Fruit fly (Drosophila melanogaster) whole organism, embryonic: ENCODE results near the gene tj.

ENCODE experiments used
- Abd-B ChIP-seq: fragments of 200-800 bp; sonication (Bioruptor generic); optimal IDR thresholded peaks from 2 replicates; lab custom pipeline; 2018; ENCODE audit warnings: missing biosample characterization, mild to moderate bottlenecking, missing genetic modification characterization, moderate library complexity
- Ada2b ChIP-seq: fragments of 200-800 bp; sonication (Bioruptor generic); IDR thresholded peaks from 2 replicates; pipeline ENCODE4 v1.3.6; 2022; ENCODE audit warnings: missing biosample characterization, missing genetic modification characterization
- B-H1 ChIP-seq: fragments of 200-800 bp; sonication (Bioruptor generic); IDR thresholded peaks from 3 replicates; pipeline ENCODE4 v1.3.6; 2022; ENCODE audit warnings: missing biosample characterization, missing genetic modification characterization
- BEAF-32 ChIP-seq: fragments of 200-800 bp; sonication (Bioruptor generic); optimal IDR thresholded peaks from 3 replicates; lab custom pipeline; 2017; ENCODE audit warnings: missing biosample characterization, missing genetic modification characterization, mild to moderate bottlenecking, moderate library complexity, missing genetic modification reagents
- Bdp1 ChIP-seq: fragments of 200-800 bp; sonication (Bioruptor generic); optimal IDR thresholded peaks from 3 replicates; lab custom pipeline; 2016; ENCODE audit warnings: missing biosample characterization, missing genetic modification characterization
- CG10462 ChIP-seq: fragments of 200-800 bp; sonication (Bioruptor generic); optimal IDR thresholded peaks from 2 replicates; lab custom pipeline; 2016; ENCODE audit warnings: missing biosample characterization, missing genetic modification characterization
- CG11085 ChIP-seq: fragments of 200-800 bp; sonication (Bioruptor generic); IDR thresholded peaks from 2 replicates; pipeline ENCODE4 v1.3.6; 2022; ENCODE audit warnings: missing biosample characterization, missing genetic modification characterization
- CG12391 ChIP-seq: fragments of 200-800 bp; sonication (Bioruptor generic); optimal IDR thresholded peaks from 3 replicates; lab custom pipeline; 2018; ENCODE audit warnings: missing biosample characterization, mild to moderate bottlenecking, missing genetic modification characterization, moderate library complexity
- CG12659 ChIP-seq: fragments of 200-800 bp; sonication (Bioruptor generic); optimal IDR thresholded peaks from 3 replicates; lab custom pipeline; 2017; ENCODE audit warnings: mild to moderate bottlenecking, missing biosample characterization, missing genetic modification reagents, missing genetic modification characterization
- CG13287 ChIP-seq: fragments of 200-800 bp; sonication (Bioruptor generic); IDR thresholded peaks from 2 replicates; pipeline ENCODE4 v1.3.6; 2022; ENCODE audit warnings: missing biosample characterization, missing genetic modification characterization; ENCODE audit not compliant: partially characterized antibody
- CG17361 ChIP-seq: fragments of 200-800 bp; sonication (Bioruptor generic); IDR thresholded peaks from 3 replicates; pipeline ENCODE4 v1.3.6; 2022; ENCODE audit warnings: missing biosample characterization, missing genetic modification characterization
- CG17802 ChIP-seq: fragments of 200-800 bp; sonication (Bioruptor generic); optimal IDR thresholded peaks from 2 replicates; lab custom pipeline; 2018; ENCODE audit warnings: missing biosample characterization, mild to moderate bottlenecking, missing genetic modification characterization, moderate library complexity
- CG18476 ChIP-seq: fragments of 200-800 bp; sonication (Bioruptor generic); optimal IDR thresholded peaks from 2 replicates; lab custom pipeline; 2016; ENCODE audit warnings: missing biosample characterization, mild to moderate bottlenecking, missing genetic modification characterization
- CG18599 ChIP-seq: fragments of 200-800 bp; sonication (Bioruptor generic); optimal IDR thresholded peaks from 3 replicates; lab custom pipeline; 2017; ENCODE audit warnings: missing biosample characterization, missing genetic modification characterization, mild to moderate bottlenecking, moderate library complexity, missing genetic modification reagents
- CG2116 ChIP-seq: fragments of 200-800 bp; sonication (Bioruptor generic); optimal IDR thresholded peaks from 3 replicates; lab custom pipeline; 2018; ENCODE audit warnings: missing biosample characterization, mild to moderate bottlenecking, missing genetic modification characterization
- CG30020 ChIP-seq: fragments of 200-800 bp; optimal IDR thresholded peaks from 2 replicates; lab custom pipeline; 2019; ENCODE audit warnings: missing biosample characterization, mild to moderate bottlenecking, missing genetic modification characterization, moderate library complexity
- CG34224 ChIP-seq: fragments of 200-800 bp; sonication (Bioruptor generic); IDR thresholded peaks from 3 replicates; pipeline ENCODE4 v1.3.6; 2022; ENCODE audit warnings: missing biosample characterization, missing genetic modification characterization; ENCODE audit not compliant: partially characterized antibody
- CG42726 ChIP-seq: fragments of 200-800 bp; sonication (Bioruptor generic); IDR thresholded peaks from 2 replicates; pipeline ENCODE4 v1.3.6; 2022; ENCODE audit warnings: missing biosample characterization, missing genetic modification characterization; ENCODE audit not compliant: partially characterized antibody
- CG6854 ChIP-seq: fragments of 200-800 bp; sonication (Bioruptor generic); optimal IDR thresholded peaks from 3 replicates; lab custom pipeline; 2017; ENCODE audit warnings: missing biosample characterization, mild to moderate bottlenecking, missing genetic modification characterization
- CG7963 ChIP-seq: fragments of 200-800 bp; sonication (Bioruptor generic); IDR thresholded peaks from 3 replicates; pipeline ENCODE4 v1.3.6; 2022; ENCODE audit warnings: missing biosample characterization, missing genetic modification characterization; ENCODE audit not compliant: partially characterized antibody
- CG8290 ChIP-seq, 3 experiments: fragments of 200-800 bp; sonication (Bioruptor generic); optimal IDR thresholded peaks; 2 replicates each; lab custom pipeline; 2016 to 2019; ENCODE audit warnings: missing biosample characterization in 3 of 3, missing genetic modification characterization in 3 of 3, mild to moderate bottlenecking in 2 of 3, moderate library complexity in 1 of 3
- Dfd ChIP-seq, 2 experiments: fragments of >200 bp; optimal IDR thresholded peaks; 2 replicates each; lab custom pipeline; 2017; ENCODE audit warnings: missing biosample characterization in 2 of 2, missing genetic modification characterization in 2 of 2
- Dll ChIP-seq: fragments of 200-800 bp; sonication (Bioruptor generic); IDR thresholded peaks from 4 replicates; pipeline ENCODE4 v1.3.6; 2022; ENCODE audit warnings: missing biosample characterization, missing genetic modification characterization; ENCODE audit not compliant: partially characterized antibody
- Dp ChIP-seq: fragments of 200-800 bp; sonication (Bioruptor generic); optimal IDR thresholded peaks from 2 replicates; lab custom pipeline; 2018; ENCODE audit warnings: missing biosample characterization, mild to moderate bottlenecking, missing genetic modification characterization, moderate library complexity
- E2f2 ChIP-seq: fragments of 200-800 bp; sonication (Bioruptor generic); IDR thresholded peaks from 2 replicates; pipeline ENCODE4 v1.3.6; 2022; ENCODE audit warnings: missing biosample characterization, missing genetic modification characterization
- Hr51 ChIP-seq, 2 experiments: fragments of 200-800 bp; sonication (Bioruptor generic); optimal IDR thresholded peaks; 2 replicates in 1 of 2; 3 replicates in 1 of 2; lab custom pipeline; 2016 to 2018; ENCODE audit warnings: missing biosample characterization in 2 of 2, missing genetic modification characterization in 2 of 2, mild to moderate bottlenecking in 1 of 2, moderate library complexity in 1 of 2
- Lpt ChIP-seq: fragments of >200 bp; optimal IDR thresholded peaks from 2 replicates; lab custom pipeline; 2018; ENCODE audit warnings: missing biosample characterization, missing genetic modification characterization
- Max ChIP-seq: fragments of 200-800 bp; sonication (Bioruptor generic); optimal IDR thresholded peaks from 2 replicates; lab custom pipeline; 2016; ENCODE audit warnings: missing biosample characterization, mild to moderate bottlenecking, missing genetic modification characterization
- Med ChIP-seq: fragments of 200-800 bp; sonication (Bioruptor generic); peaks from one replicate; lab custom pipeline; 2016; ENCODE audit warnings: missing biosample characterization, missing genetic modification characterization, mild to moderate bottlenecking, inconsistent platforms, moderate library complexity
- NFAT ChIP-seq: fragments of 200-800 bp; sonication (Bioruptor generic); IDR thresholded peaks from 2 replicates; pipeline ENCODE4 v1.3.6; 2022; ENCODE audit warnings: missing biosample characterization, missing genetic modification characterization
- Sin3A ChIP-seq: fragments of >200 bp; optimal IDR thresholded peaks from 2 replicates; lab custom pipeline; 2018
- ab ChIP-seq: fragments of 200-800 bp; sonication (Bioruptor generic); optimal IDR thresholded peaks from 2 replicates; lab custom pipeline; 2016; ENCODE audit warnings: missing biosample characterization, missing genetic modification characterization
- chinmo ChIP-seq: fragments of 200-800 bp; sonication (Bioruptor generic); IDR thresholded peaks from 4 replicates; pipeline ENCODE4 v1.3.6; 2022; ENCODE audit warnings: missing biosample characterization, missing genetic modification characterization; ENCODE audit not compliant: partially characterized antibody
- crp ChIP-seq, 2 experiments: fragments of 200-800 bp; sonication (Bioruptor generic); optimal IDR thresholded peaks; 2 replicates in 1 of 2; 3 replicates in 1 of 2; lab custom pipeline; 2017; ENCODE audit warnings: missing biosample characterization in 2 of 2, missing genetic modification characterization in 2 of 2, mild to moderate bottlenecking in 1 of 2, moderate library complexity in 1 of 2
- ewg ChIP-seq: fragments of 200-800 bp; sonication (Bioruptor generic); optimal IDR thresholded peaks from 3 replicates; lab custom pipeline; 2017; ENCODE audit warnings: mild to moderate bottlenecking, missing biosample characterization, missing genetic modification reagents, missing genetic modification characterization
- fu2 ChIP-seq: fragments of 200-800 bp; sonication (Bioruptor generic); optimal IDR thresholded peaks from 2 replicates; lab custom pipeline; 2016; ENCODE audit warnings: missing biosample characterization, missing genetic modification characterization
- insv ChIP-seq, 2 experiments: fragments of 200-800 bp; sonication (Bioruptor generic); optimal IDR thresholded peaks; 3 replicates each; lab custom pipeline; 2016 to 2018; ENCODE audit warnings: missing biosample characterization in 2 of 2, missing genetic modification characterization in 2 of 2
- lmd ChIP-seq: fragments of 200-800 bp; sonication (Bioruptor generic); IDR thresholded peaks from 2 replicates; pipeline ENCODE4 v1.3.6; 2022; ENCODE audit warnings: missing biosample characterization, missing genetic modification characterization
- mld ChIP-seq: fragments of 200-800 bp; sonication (Bioruptor generic); IDR thresholded peaks from 3 replicates; pipeline ENCODE4 v1.3.6; 2022; ENCODE audit warnings: missing biosample characterization, missing genetic modification characterization; ENCODE audit not compliant: partially characterized antibody
- nmo ChIP-seq: fragments of 200-800 bp; sonication (Bioruptor generic); optimal IDR thresholded peaks from 2 replicates; lab custom pipeline; 2018; ENCODE audit warnings: missing biosample characterization, mild to moderate bottlenecking, missing genetic modification characterization, moderate library complexity
- pzg ChIP-seq: fragments of 200-800 bp; sonication (Bioruptor generic); optimal IDR thresholded peaks from 3 replicates; lab custom pipeline; 2018; ENCODE audit warnings: missing biosample characterization, mild to moderate bottlenecking, missing genetic modification characterization, moderate library complexity
- ro ChIP-seq: fragments of 200-800 bp; sonication (Bioruptor generic); IDR thresholded peaks from 2 replicates; pipeline ENCODE4 v1.3.6; 2022; ENCODE audit warnings: missing biosample characterization, missing genetic modification characterization
- ssp ChIP-seq: fragments of 200-800 bp; sonication (Bioruptor generic); IDR thresholded peaks from 2 replicates; pipeline ENCODE4 v1.3.6; 2022; ENCODE audit warnings: missing biosample characterization, missing genetic modification characterization
- toy ChIP-seq: fragments of 200-800 bp; sonication (Bioruptor generic); IDR thresholded peaks from 2 replicates; pipeline ENCODE4 v1.3.6; 2022; ENCODE audit warnings: missing biosample characterization, missing genetic modification characterization
- wdn ChIP-seq: fragments of 200-800 bp; sonication (Bioruptor generic); IDR thresholded peaks from 2 replicates; pipeline ENCODE4 v1.3.6; 2022; ENCODE audit warnings: missing biosample characterization, missing genetic modification characterization

Gene tj

DNA sequence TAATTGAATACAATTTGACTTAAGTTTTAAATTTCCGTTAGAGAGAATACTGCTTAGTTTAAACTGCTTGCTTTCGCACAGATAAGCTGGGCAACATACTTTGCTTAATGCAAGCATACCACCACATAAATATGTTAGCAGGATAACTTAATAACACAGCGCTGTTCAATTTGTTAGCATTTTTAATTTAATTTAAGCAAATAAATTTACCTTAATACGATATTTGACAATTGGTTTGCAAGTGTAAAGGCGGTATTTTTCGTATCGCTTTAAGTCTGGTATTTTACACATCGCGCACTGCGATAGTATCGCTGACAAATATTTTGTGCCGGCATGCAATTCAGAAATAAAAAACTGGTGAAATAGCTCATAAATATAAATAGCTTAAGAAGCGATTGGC is 33.7 kb upstream of the tj start, which contains the start of gene RtcB (continued):
- TF ChIP-seq nmo (GFP tag; lab: Kevin White, UChicago): peak; percentile 74
- TF ChIP-seq CG6854 (GFP tag; lab: Kevin White, UChicago): no peak
- peak; percentile 94 for TF ChIP-seq CG7963 (GFP tag; lab: Robert Waterston, UW)
- TF ChIP-seq Max (GFP tag; lab: Kevin White, UChicago): peak; percentile 15
- TF ChIP-seq BEAF-32 (GFP tag; lab: Kevin White, UChicago): peak; percentile 97
- TF ChIP-seq ewg (GFP tag; lab: Kevin White, UChicago): peak; percentile 23
- TF ChIP-seq Bdp1 (GFP tag; lab: Kevin White, UChicago): no peak
- peak; percentile 18 for TF ChIP-seq CG30020 (tag; lab: Kevin White, UChicago)
- TF ChIP-seq ro: no peak
- TF ChIP-seq CG18476: peak; percentile 10
- peak; percentile 74 for TF ChIP-seq Sin3A (lab: Kevin White, UChicago)
- TF ChIP-seq CG10462 (GFP tag; lab: Kevin White, UChicago): no peak
- TF ChIP-seq CG11085: no peak
- no peak for TF ChIP-seq Lpt (GFP tag; lab: Kevin White, UChicago)
- TF ChIP-seq CG12659: peak; percentile 37
- TF ChIP-seq CG42726: peak; percentile 97
- peak; percentile 64 for TF ChIP-seq ssp (GFP tag; lab: Robert Waterston, UW)
- peak; percentile 19 for TF ChIP-seq CG12391 (tag; lab: Kevin White, UChicago)
- TF ChIP-seq CG17802 (tag; lab: Kevin White, UChicago): peak; percentile 9
- TF ChIP-seq Dfd (GFP tag; optimal IDR thresholded peaks at IDR 0.05; lab: Kevin White, UChicago): peak in 1 of 2 experiments; percentile 62
- TF ChIP-seq CG17361 (GFP tag; lab: Robert Waterston, UW): peak; percentile 47; the same call in 1 of the 3 replicates
- peak; percentile 64 for TF ChIP-seq CG2116 (GFP tag; lab: Kevin White, UChicago)
- no peak for TF ChIP-seq ab
- TF ChIP-seq Abd-B (GFP tag; lab: Kevin White, UChicago): peak; percentile 31
- peak; percentile 8 for TF ChIP-seq CG8290 (GFP tag; optimal IDR thresholded peaks at IDR 0.05; lab: Kevin White, UChicago)
- TF ChIP-seq CG8290 (tag; optimal IDR thresholded peaks at IDR 0.05; lab: Kevin White, UChicago): peak in 1 of 2 experiments; percentile 31

DNA sequence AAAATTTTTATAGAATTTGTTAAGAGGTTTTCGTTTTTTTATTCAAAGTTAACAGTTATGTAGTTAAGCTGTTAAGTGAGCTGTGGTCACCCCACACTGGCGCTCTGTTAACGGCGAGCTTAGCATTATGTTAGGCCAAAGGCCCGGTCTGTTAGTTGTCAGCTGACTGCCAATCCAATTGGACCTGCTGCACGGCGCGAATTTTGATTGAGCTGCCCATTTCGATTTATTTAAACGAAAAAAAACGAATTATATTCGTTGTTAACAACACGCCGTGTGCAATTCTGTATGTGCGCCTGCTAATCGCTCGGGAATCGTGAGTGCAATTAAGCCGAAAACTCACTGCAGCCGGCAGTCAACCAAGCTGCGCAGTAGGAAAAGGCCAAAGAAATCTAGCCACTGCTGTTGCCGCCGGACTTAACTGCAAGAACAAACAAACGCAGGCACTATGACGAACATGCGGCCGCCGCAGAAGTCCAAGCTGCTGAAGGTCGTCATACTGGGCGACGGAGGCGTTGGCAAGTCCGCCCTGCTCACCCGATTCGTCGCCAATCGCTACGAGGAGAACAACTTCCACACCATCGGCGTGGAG is 31.5 kb upstream of the tj start, which contains the start of gene Rab9:
Gene Rab9, plus strand, starts transcription at position 151 of the 592 bp plus-strand sequence.
- TF ChIP-seq E2f2: peak; percentile 69
- TF ChIP-seq crp (GFP tag; optimal IDR thresholded peaks at IDR 0.05; lab: Kevin White, UChicago): peak in 1 of 2 experiments; percentile 75
- TF ChIP-seq NFAT (GFP tag; lab: Robert Waterston, UW): no peak
- no peak for TF ChIP-seq B-H1
- 0 out of 4 replicates have a peak, but pooled peaks have one; percentile 22 for TF ChIP-seq Dll (GFP tag; lab: Robert Waterston, UW)
- no peak for TF ChIP-seq toy (GFP tag; lab: Robert Waterston, UW)
- TF ChIP-seq mld (GFP tag; lab: Robert Waterston, UW): 0 out of 3 replicates have a peak, but pooled peaks have one; percentile 43
- TF ChIP-seq CG18599 (GFP tag; lab: Kevin White, UChicago): no peak
- TF ChIP-seq lmd (GFP tag; lab: Robert Waterston, UW): 0 out of 2 replicates have a peak, but pooled peaks have one; percentile 7
- no peak for TF ChIP-seq fu2 (GFP tag; lab: Kevin White, UChicago)
- TF ChIP-seq CG13287 (GFP tag; lab: Robert Waterston, UW): peak; percentile 26; the same call in 1 of the 2 replicates
- peak; percentile 86; the same call in 1 of the 4 replicates for TF ChIP-seq chinmo
- TF ChIP-seq wdn (GFP tag; lab: Robert Waterston, UW): 0 out of 2 replicates have a peak, but pooled peaks have one; percentile 16
- TF ChIP-seq pzg (GFP tag; lab: Kevin White, UChicago): peak; percentile 4
- peak; percentile 53 for TF ChIP-seq Dp (GFP tag; lab: Kevin White, UChicago)
- peak; percentile 1 to 87 for TF ChIP-seq insv (GFP tag; optimal IDR thresholded peaks at IDR 0.05; lab: Kevin White, UChicago)
- no peak for TF ChIP-seq ewg (GFP tag; lab: Kevin White, UChicago)
- no peak for TF ChIP-seq Ada2b (GFP tag; lab: Robert Waterston, UW)
- TF ChIP-seq Hr51 (GFP tag; optimal IDR thresholded peaks at IDR 0.05; lab: Kevin White, UChicago): no peak
- peak; percentile 68 for TF ChIP-seq Med (GFP tag; lab: Kevin White, UChicago)
- TF ChIP-seq CG34224 (GFP tag; lab: Robert Waterston, UW): no peak
